Fruit fly (Drosophila melanogaster) whole organism, embryonic: ENCODE measurements around the gene Rtc1.
A peak's percentile ranks its signal among the peaks of the same experiment; 100 is the strongest.

Experiments used
- Aef1 ChIP-seq: fragments of 200-800 bp; sonication (Bioruptor generic); IDR thresholded peaks from 3 replicates; pipeline ENCODE4 v1.3.6; 2022; ENCODE audit warnings: missing biosample characterization, missing genetic modification characterization
- Atf3 ChIP-seq: fragments of 200-800 bp; sonication (Bioruptor generic); optimal IDR thresholded peaks from 3 replicates; lab custom pipeline; 2016; ENCODE audit warnings: missing biosample characterization, missing genetic modification characterization
- Atf6 ChIP-seq: fragments of 200-800 bp; sonication (Bioruptor generic); IDR thresholded peaks from 2 replicates; pipeline ENCODE4 v1.3.6; 2022; ENCODE audit warnings: missing biosample characterization, missing genetic modification characterization
- BtbVII ChIP-seq: fragments of 200-800 bp; sonication (Bioruptor generic); optimal IDR thresholded peaks from 3 replicates; lab custom pipeline; 2017; ENCODE audit warnings: missing biosample characterization, mild to moderate bottlenecking, missing genetic modification characterization
- CG10209 ChIP-seq: fragments of 200-800 bp; sonication (Bioruptor generic); optimal IDR thresholded peaks from 3 replicates; lab custom pipeline; 2017; ENCODE audit warnings: missing biosample characterization, mild to moderate bottlenecking, missing genetic modification characterization, missing genetic modification reagents
- CG11695 ChIP-seq: fragments of 200-800 bp; sonication (Bioruptor generic); IDR thresholded peaks from 3 replicates; pipeline ENCODE4 v1.3.6; 2022; ENCODE audit warnings: missing biosample characterization, missing genetic modification characterization
- CG11696 ChIP-seq: fragments of 200-800 bp; sonication (Bioruptor generic); IDR thresholded peaks from 2 replicates; pipeline ENCODE4 v1.3.6; 2022; ENCODE audit warnings: missing biosample characterization, missing genetic modification characterization
- CG13287 ChIP-seq: fragments of 200-800 bp; sonication (Bioruptor generic); IDR thresholded peaks from 2 replicates; pipeline ENCODE4 v1.3.6; 2022; ENCODE audit warnings: missing biosample characterization, missing genetic modification characterization; ENCODE audit not compliant: partially characterized antibody
- CG14014 ChIP-seq: fragments of 200-800 bp; sonication (Bioruptor generic); IDR thresholded peaks from 2 replicates; pipeline ENCODE4 v1.3.6; 2022; ENCODE audit warnings: missing biosample characterization, missing genetic modification characterization
- CG15696 ChIP-seq: fragments of 200-800 bp; sonication (Bioruptor generic); optimal IDR thresholded peaks from 2 replicates; lab custom pipeline; 2019; ENCODE audit warnings: missing biosample characterization, mild to moderate bottlenecking, missing genetic modification characterization, moderate library complexity
- CG1603 ChIP-seq: fragments of 200-800 bp; sonication (Bioruptor generic); optimal IDR thresholded peaks from 2 replicates; lab custom pipeline; 2019; ENCODE audit warnings: missing biosample characterization, mild to moderate bottlenecking, missing genetic modification characterization, moderate library complexity
- CG1792 ChIP-seq: fragments of 200-800 bp; sonication (Bioruptor generic); optimal IDR thresholded peaks from 2 replicates; lab custom pipeline; 2016; ENCODE audit warnings: missing biosample characterization, missing genetic modification characterization
- CG2116 ChIP-seq: fragments of 200-800 bp; sonication (Bioruptor generic); optimal IDR thresholded peaks from 3 replicates; lab custom pipeline; 2018; ENCODE audit warnings: missing biosample characterization, mild to moderate bottlenecking, missing genetic modification characterization
- CG30403 ChIP-seq: fragments of 200-800 bp; sonication (Bioruptor generic); optimal IDR thresholded peaks from 3 replicates; lab custom pipeline; 2016; ENCODE audit warnings: missing biosample characterization, missing genetic modification characterization
- CG3407 ChIP-seq: fragments of 200-800 bp; sonication (Bioruptor generic); optimal IDR thresholded peaks from 2 replicates; lab custom pipeline; 2018; ENCODE audit warnings: missing biosample characterization, mild to moderate bottlenecking, missing genetic modification characterization
- CG3838 ChIP-seq: fragments of 200-800 bp; sonication (Bioruptor generic); optimal IDR thresholded peaks from 3 replicates; lab custom pipeline; 2016; ENCODE audit warnings: missing biosample characterization, missing genetic modification characterization
- CG6683 ChIP-seq: fragments of 200-800 bp; sonication (Bioruptor generic); optimal IDR thresholded peaks from 2 replicates; lab custom pipeline; 2017; ENCODE audit warnings: missing biosample characterization, mild to moderate bottlenecking, missing genetic modification characterization, missing genetic modification reagents
- CG6813 ChIP-seq: fragments of 200-800 bp; sonication (Bioruptor generic); optimal IDR thresholded peaks from 2 replicates; lab custom pipeline; 2017; ENCODE audit warnings: missing biosample characterization, missing genetic modification characterization, mild to moderate bottlenecking, moderate library complexity, missing genetic modification reagents
- CG9876 ChIP-seq: fragments of 200-800 bp; sonication (Bioruptor generic); optimal IDR thresholded peaks from 2 replicates; lab custom pipeline; 2016; ENCODE audit warnings: missing biosample characterization, missing genetic modification characterization
- Chrac-16 ChIP-seq: fragments of 200-800 bp; sonication (Bioruptor generic); optimal IDR thresholded peaks from 3 replicates; lab custom pipeline; 2016; ENCODE audit warnings: missing biosample characterization, missing genetic modification characterization
- D19B ChIP-seq: fragments of 200-800 bp; sonication (Bioruptor generic); optimal IDR thresholded peaks from 2 replicates; lab custom pipeline; 2017; ENCODE audit warnings: missing biosample characterization, mild to moderate bottlenecking, missing genetic modification characterization
- Dfd ChIP-seq, 2 experiments: fragments of >200 bp; optimal IDR thresholded peaks; 2 replicates each; lab custom pipeline; 2017; ENCODE audit warnings: missing biosample characterization in 2 of 2, missing genetic modification characterization in 2 of 2
- E2f2 ChIP-seq: fragments of 200-800 bp; sonication (Bioruptor generic); IDR thresholded peaks from 2 replicates; pipeline ENCODE4 v1.3.6; 2022; ENCODE audit warnings: missing biosample characterization, missing genetic modification characterization
- HmgD ChIP-seq: fragments of 200-800 bp; sonication (Bioruptor generic); optimal IDR thresholded peaks from 3 replicates; lab custom pipeline; 2016; ENCODE audit warnings: missing biosample characterization, missing genetic modification characterization
- Lpt ChIP-seq: fragments of >200 bp; optimal IDR thresholded peaks from 2 replicates; lab custom pipeline; 2018; ENCODE audit warnings: missing biosample characterization, missing genetic modification characterization
- NFAT ChIP-seq: fragments of 200-800 bp; sonication (Bioruptor generic); IDR thresholded peaks from 2 replicates; pipeline ENCODE4 v1.3.6; 2022; ENCODE audit warnings: missing biosample characterization, missing genetic modification characterization
- Pdp1 ChIP-seq, 2 experiments: fragments of 200-800 bp; sonication (Bioruptor generic); optimal IDR thresholded peaks; 3 replicates each; lab custom pipeline; 2016; ENCODE audit warnings: missing biosample characterization in 2 of 2, missing genetic modification characterization in 2 of 2, mild to moderate bottlenecking in 1 of 2, moderate library complexity in 1 of 2
- Sry-δ ChIP-seq: fragments of 200-800 bp; sonication (Bioruptor generic); optimal IDR thresholded peaks from 2 replicates; lab custom pipeline; 2016; ENCODE audit warnings: missing biosample characterization, missing genetic modification characterization
- bab2 ChIP-seq: fragments of 200-800 bp; sonication (Bioruptor generic); optimal IDR thresholded peaks from 2 replicates; lab custom pipeline; 2016; ENCODE audit warnings: missing biosample characterization, missing genetic modification characterization
- bigmax ChIP-seq: fragments of 200-800 bp; sonication (Bioruptor generic); optimal IDR thresholded peaks from 2 replicates; lab custom pipeline; 2018; ENCODE audit warnings: missing biosample characterization, mild to moderate bottlenecking, missing genetic modification characterization
- bowl ChIP-seq: fragments of 200-800 bp; sonication (Bioruptor generic); IDR thresholded peaks from 2 replicates; pipeline ENCODE4 v1.3.6; 2022; ENCODE audit warnings: missing biosample characterization, missing genetic modification characterization
- caup ChIP-seq: fragments of 200-800 bp; sonication (Bioruptor generic); optimal IDR thresholded peaks from 3 replicates; lab custom pipeline; 2017; ENCODE audit warnings: missing biosample characterization, mild to moderate bottlenecking, missing genetic modification characterization, moderate library complexity; ENCODE audit not compliant: severe bottlenecking
- chinmo ChIP-seq: fragments of 200-800 bp; sonication (Bioruptor generic); IDR thresholded peaks from 4 replicates; pipeline ENCODE4 v1.3.6; 2022; ENCODE audit warnings: missing biosample characterization, missing genetic modification characterization; ENCODE audit not compliant: partially characterized antibody
- corto ChIP-seq: fragments of 200-800 bp; sonication (Bioruptor generic); optimal IDR thresholded peaks from 2 replicates; lab custom pipeline; 2016; ENCODE audit warnings: missing biosample characterization, mild to moderate bottlenecking, missing genetic modification characterization, moderate library complexity
- en ChIP-seq: fragments of 200-800 bp; sonication (Bioruptor generic); optimal IDR thresholded peaks from 2 replicates; lab custom pipeline; 2016; ENCODE audit warnings: missing biosample characterization, missing genetic modification characterization
- fd3F ChIP-seq: fragments of 200-800 bp; sonication (Bioruptor generic); optimal IDR thresholded peaks from 2 replicates; lab custom pipeline; 2018; ENCODE audit warnings: missing biosample characterization, mild to moderate bottlenecking, missing genetic modification characterization, moderate library complexity
- gfzf ChIP-seq: fragments of 200-800 bp; sonication (Bioruptor generic); optimal IDR thresholded peaks from 2 replicates; lab custom pipeline; 2016; ENCODE audit warnings: missing biosample characterization, mild to moderate bottlenecking, missing genetic modification characterization, moderate library complexity
- gsb-n ChIP-seq: fragments of 200-800 bp; sonication (Bioruptor generic); optimal IDR thresholded peaks from 3 replicates; lab custom pipeline; 2018; ENCODE audit warnings: missing biosample characterization, mild to moderate bottlenecking, missing genetic modification characterization
- her ChIP-seq: fragments of 200-800 bp; sonication (Bioruptor generic); optimal IDR thresholded peaks from 2 replicates; lab custom pipeline; 2016; ENCODE audit warnings: missing biosample characterization, missing genetic modification characterization
- hth ChIP-seq: fragments of >200 bp; optimal IDR thresholded peaks from 2 replicates; lab custom pipeline; 2017; ENCODE audit warnings: inconsistent platforms
- insv ChIP-seq, 2 experiments: fragments of 200-800 bp; sonication (Bioruptor generic); optimal IDR thresholded peaks; 3 replicates each; lab custom pipeline; 2016 to 2018; ENCODE audit warnings: missing biosample characterization in 2 of 2, missing genetic modification characterization in 2 of 2
- lov ChIP-seq, 2 experiments: fragments of 200-800 bp in 1 of 2; fragments of >200 bp in 1 of 2; sonication (Bioruptor generic) in 1 of 2; IDR thresholded peaks in 1 of 2; optimal IDR thresholded peaks in 1 of 2; 2 replicates in 1 of 2; 3 replicates in 1 of 2; pipeline versions ENCODE4 v1.3.6 to Lab custom; 2017 to 2022; ENCODE audit warnings: missing biosample characterization in 1 of 2, missing genetic modification characterization in 1 of 2
- pan ChIP-seq, 4 experiments: fragments of >200 bp in 3 of 4; fragments of 200-800 bp in 1 of 4; sonication (Bioruptor generic) in 1 of 4; optimal IDR thresholded peaks in 3 of 4; IDR thresholded peaks in 1 of 4; 2 replicates each; pipeline versions ENCODE4 v1.3.6 to Lab custom; 2017 to 2022; ENCODE audit warnings: missing biosample characterization in 2 of 4, missing genetic modification characterization in 2 of 4, mixed read lengths in 1 of 4
- ro ChIP-seq: fragments of 200-800 bp; sonication (Bioruptor generic); IDR thresholded peaks from 2 replicates; pipeline ENCODE4 v1.3.6; 2022; ENCODE audit warnings: missing biosample characterization, missing genetic modification characterization
- ssp ChIP-seq: fragments of 200-800 bp; sonication (Bioruptor generic); IDR thresholded peaks from 2 replicates; pipeline ENCODE4 v1.3.6; 2022; ENCODE audit warnings: missing biosample characterization, missing genetic modification characterization
- tio ChIP-seq: fragments of 200-800 bp; sonication (Bioruptor generic); optimal IDR thresholded peaks from 2 replicates; lab custom pipeline; 2017; ENCODE audit warnings: missing biosample characterization, missing genetic modification characterization, inconsistent platforms
- zen ChIP-seq: fragments of 200-800 bp; sonication (Bioruptor generic); optimal IDR thresholded peaks from 3 replicates; lab custom pipeline; 2018; ENCODE audit warnings: missing biosample characterization, mild to moderate bottlenecking, missing genetic modification characterization, moderate library complexity
- zen2 ChIP-seq: fragments of 200-800 bp; sonication (Bioruptor generic); IDR thresholded peaks from 3 replicates; pipeline ENCODE4 v1.3.6; 2022; ENCODE audit warnings: missing biosample characterization, missing genetic modification characterization; ENCODE audit not compliant: partially characterized antibody

Rtc1 gene

dm6 chrX:13764397-13765119 is 7.6 kb downstream of the Rtc1 start (continued):
- TF ChIP-seq CG11695 (GFP tag; lab: Robert Waterston, UW): peak; percentile 57; the same call in 1 of the 3 replicates
- peak; percentile 35 for TF ChIP-seq CG1603 (tag; lab: Kevin White, UChicago)
- TF ChIP-seq HmgD (GFP tag; lab: Kevin White, UChicago): no peak
- peak; percentile 41 for TF ChIP-seq caup (GFP tag; lab: Kevin White, UChicago)
- no peak for TF ChIP-seq Atf3 (GFP tag; lab: Kevin White, UChicago)
- no peak for TF ChIP-seq CG15696 (tag; lab: Kevin White, UChicago)
- no peak for TF ChIP-seq insv (GFP tag; optimal IDR thresholded peaks at IDR 0.05; lab: Kevin White, UChicago)
- peak; percentile 26; the same call in 1 of the 2 replicates for TF ChIP-seq ssp
- no peak for TF ChIP-seq Dfd (GFP tag; optimal IDR thresholded peaks at IDR 0.05; lab: Kevin White, UChicago)
- no peak for TF ChIP-seq bowl
- TF ChIP-seq fd3F (GFP tag; lab: Kevin White, UChicago): peak; percentile 32
- TF ChIP-seq Sry-δ (GFP tag; lab: Kevin White, UChicago): no peak
- no peak for TF ChIP-seq Lpt (GFP tag; lab: Kevin White, UChicago)
- TF ChIP-seq gfzf (GFP tag; lab: Kevin White, UChicago): no peak
- no peak for TF ChIP-seq pan (optimal IDR thresholded peaks at IDR 0.05; lab: Kevin White, UChicago)
- TF ChIP-seq pan (GFP tag; optimal IDR thresholded peaks at IDR 0.05 in 1 of 2, IDR thresholded peaks at IDR 0.05 in 1 of 2): peak in 1 of 2 experiments; percentile 56
- no peak for TF ChIP-seq CG1792
- TF ChIP-seq hth (lab: Kevin White, UChicago): no peak
- TF ChIP-seq CG6683 (GFP tag; lab: Kevin White, UChicago): peak; percentile 9
- TF ChIP-seq D19B (GFP tag; lab: Kevin White, UChicago): peak; percentile 8
- TF ChIP-seq CG9876 (GFP tag; lab: Kevin White, UChicago): no peak
- no peak for TF ChIP-seq lov (optimal IDR thresholded peaks at IDR 0.05; lab: Kevin White, UChicago)
- 0 out of 3 replicates have a peak, but pooled peaks have one; percentile 6 for TF ChIP-seq lov (GFP tag; IDR thresholded peaks at IDR 0.05; lab: Robert Waterston, UW)
- no peak for TF ChIP-seq NFAT
- TF ChIP-seq her (GFP tag; lab: Kevin White, UChicago): no peak
- TF ChIP-seq Chrac-16: peak; percentile 15
- TF ChIP-seq gsb-n (tag; lab: Kevin White, UChicago): peak; percentile 16
- peak; percentile 40 for TF ChIP-seq CG30403 (GFP tag; lab: Kevin White, UChicago)
- no peak for TF ChIP-seq Pdp1 (GFP tag; optimal IDR thresholded peaks at IDR 0.05; lab: Kevin White, UChicago)
- TF ChIP-seq en (GFP tag; lab: Kevin White, UChicago): no peak
- peak; percentile 15 for TF ChIP-seq tio
- TF ChIP-seq BtbVII (GFP tag; lab: Kevin White, UChicago): peak; percentile 40
- no peak for TF ChIP-seq corto (GFP tag; lab: Kevin White, UChicago)
- TF ChIP-seq CG14014 (GFP tag; lab: Robert Waterston, UW): peak; percentile 61
- TF ChIP-seq Atf6 (GFP tag; lab: Robert Waterston, UW): peak; percentile 34; the same call in 1 of the 2 replicates
- TF ChIP-seq zen2: no peak
- no peak for TF ChIP-seq CG13287
- TF ChIP-seq ro (GFP tag; lab: Robert Waterston, UW): no peak
- peak; percentile 37; the same call in 2 of the 3 replicates for TF ChIP-seq Aef1 (GFP tag; lab: Robert Waterston, UW)
- TF ChIP-seq zen (tag; lab: Kevin White, UChicago): no peak
- no peak for TF ChIP-seq CG6813 (GFP tag; lab: Kevin White, UChicago)
- TF ChIP-seq CG11696 (GFP tag; lab: Robert Waterston, UW): no peak
- TF ChIP-seq CG3838 (GFP tag; lab: Kevin White, UChicago): no peak
- peak; percentile 43 for TF ChIP-seq CG10209 (GFP tag; lab: Kevin White, UChicago)
- no peak for TF ChIP-seq CG3407
- no peak for TF ChIP-seq bab2
- peak; percentile 11 for TF ChIP-seq CG2116 (GFP tag; lab: Kevin White, UChicago)
- no peak for TF ChIP-seq bigmax
- TF ChIP-seq E2f2: peak; percentile 43; the same call in 1 of the 2 replicates
- no peak for TF ChIP-seq chinmo (GFP tag; lab: Robert Waterston, UW)
